Worm (Caenorhabditis elegans) whole organism, young adult: Measurements from ENCODE around the gene W03H9.1.
A peak's percentile ranks its signal among the peaks of the same experiment; 100 is the strongest.

ENCODE experiments used
- B0019.2 ChIP-seq: fragments of 200-800 bp; sonication (Bioruptor generic); conservative IDR thresholded peaks from 2 replicates; pipeline ENCODE4 v1.3.6; 2022; ENCODE audit warnings: missing genetic modification reagents, missing genetic modification characterization, missing compliant biosample characterization
- B0035.1 ChIP-seq: sonication (generic microtip); optimal IDR thresholded peaks from 2 replicates; lab custom pipeline; 2016; ENCODE audit warnings: missing genetic modification characterization, mild to moderate bottlenecking, missing compliant biosample characterization, missing genotype, missing genetic modification reagents
- F22D6.2 ChIP-seq: sonication (generic microtip); optimal IDR thresholded peaks from 2 replicates; lab custom pipeline; 2016; ENCODE audit warnings: mild to moderate bottlenecking, missing genetic modification characterization, missing compliant biosample characterization
- F33H1.4 ChIP-seq: fragments of 200-800 bp; sonication (Bioruptor generic); IDR thresholded peaks from 2 replicates; pipeline ENCODE4 v1.3.6; 2022; ENCODE audit warnings: missing genetic modification reagents, missing genetic modification characterization, missing compliant biosample characterization
- T26A5.8 ChIP-seq: sonication (generic microtip); optimal IDR thresholded peaks from 2 replicates; lab custom pipeline; 2016; ENCODE audit warnings: missing genetic modification characterization, missing compliant biosample characterization
- Y53G8AR.9 ChIP-seq: fragments of 200-800 bp; sonication (Bioruptor generic); conservative IDR thresholded peaks from 2 replicates; pipeline ENCODE4 v1.3.6; 2022; ENCODE audit warnings: missing genetic modification reagents, missing genetic modification characterization, missing compliant biosample characterization
- Y67H2A.10 ChIP-seq: fragments of 200-800 bp; sonication (Bioruptor generic); conservative IDR thresholded peaks from 2 replicates; pipeline ENCODE4 v1.3.6; 2022; ENCODE audit warnings: missing genetic modification reagents, missing genetic modification characterization, missing compliant biosample characterization
- Y95B8A.8 ChIP-seq: fragments of 200-800 bp; sonication (Bioruptor generic); IDR thresholded peaks from 2 replicates; pipeline ENCODE4 v1.3.6; 2022; ENCODE audit warnings: missing genetic modification reagents, missing genetic modification characterization, missing compliant biosample characterization
- ZK185.1 ChIP-seq: sonication (generic microtip); optimal IDR thresholded peaks from 2 replicates; lab custom pipeline; 2016; ENCODE audit warnings: mild to moderate bottlenecking, missing genetic modification characterization, missing compliant biosample characterization; ENCODE audit not compliant: poor library complexity, severe bottlenecking
- aptf-3 ChIP-seq: fragments of 200-800 bp; sonication (Bioruptor generic); IDR thresholded peaks from 2 replicates; pipeline ENCODE4 v1.3.6; 2022; ENCODE audit warnings: missing genetic modification characterization, missing compliant biosample characterization
- attf-5 ChIP-seq: fragments of 200-800 bp; sonication (Bioruptor generic); optimal IDR thresholded peaks from 2 replicates; lab custom pipeline; 2018; ENCODE audit warnings: mild to moderate bottlenecking, missing genetic modification characterization, missing compliant biosample characterization
- ccch-3 ChIP-seq: fragments of 200-800 bp; sonication (Bioruptor generic); optimal IDR thresholded peaks from 2 replicates; lab custom pipeline; 2018; ENCODE audit warnings: mild to moderate bottlenecking, missing genetic modification characterization, missing compliant biosample characterization
- cebp-1 ChIP-seq, 2 experiments: fragments of 200-800 bp in 1 of 2; sonication (Bioruptor generic) in 1 of 2; sonication (generic microtip) in 1 of 2; IDR thresholded peaks in 1 of 2; optimal IDR thresholded peaks in 1 of 2; 2 replicates each; pipeline versions ENCODE4 v1.3.6 to Lab custom; 2017 to 2022; ENCODE audit warnings: missing compliant biosample characterization in 2 of 2, missing genetic modification characterization in 2 of 2, mild to moderate bottlenecking in 1 of 2, missing genetic modification reagents in 1 of 2, moderate library complexity in 1 of 2
- cebp-2 ChIP-seq: fragments of 200-800 bp; sonication (Bioruptor generic); IDR thresholded peaks from 2 replicates; pipeline ENCODE4 v1.3.6; 2022; ENCODE audit warnings: missing genetic modification characterization, missing compliant biosample characterization
- ceh-27 ChIP-seq: fragments of 200-800 bp; sonication (Bioruptor generic); optimal IDR thresholded peaks from 2 replicates; lab custom pipeline; 2018; ENCODE audit warnings: mild to moderate bottlenecking, missing genetic modification characterization, moderate library complexity, missing compliant biosample characterization
- ceh-40 ChIP-seq: fragments of 200-800 bp; sonication (Bioruptor generic); IDR thresholded peaks from 2 replicates; pipeline ENCODE4 v1.3.6; 2022; ENCODE audit warnings: missing genetic modification characterization, missing compliant biosample characterization
- ceh-58 ChIP-seq: fragments of 200-800 bp; sonication (Bioruptor generic); IDR thresholded peaks from 2 replicates; pipeline ENCODE4 v1.3.6; 2022; ENCODE audit warnings: missing genetic modification characterization, missing compliant biosample characterization
- chd-7 ChIP-seq: sonication (generic microtip); optimal IDR thresholded peaks from 2 replicates; lab custom pipeline; 2016; ENCODE audit warnings: mild to moderate bottlenecking, missing genetic modification characterization, moderate library complexity, missing compliant biosample characterization
- egrh-3 ChIP-seq: fragments of 200-800 bp; sonication (Bioruptor generic); IDR thresholded peaks from 2 replicates; pipeline ENCODE4 v1.3.6; 2022; ENCODE audit warnings: missing genetic modification reagents, missing genetic modification characterization, missing compliant biosample characterization
- fkh-3 ChIP-seq: sonication (generic microtip); optimal IDR thresholded peaks from 2 replicates; lab custom pipeline; 2016; ENCODE audit warnings: mild to moderate bottlenecking, missing genetic modification characterization, missing compliant biosample characterization
- gei-17 ChIP-seq: fragments of 200-800 bp; sonication (Bioruptor generic); optimal IDR thresholded peaks from 2 replicates; lab custom pipeline; 2018; ENCODE audit warnings: mild to moderate bottlenecking, missing genetic modification characterization, missing compliant biosample characterization
- lin-35 ChIP-seq, 3 experiments: fragments of 150-350 bp in 2 of 3; sonication (generic microtip) in 1 of 3; optimal IDR thresholded peaks; 2 replicates each; lab custom pipeline; 2014 to 2018; ENCODE audit warnings: missing biosample characterization in 3 of 3, missing genetic modification characterization in 3 of 3, missing genetic modification reagents in 3 of 3
- lin-40 ChIP-seq: sonication (generic microtip); optimal IDR thresholded peaks from 2 replicates; lab custom pipeline; 2016; ENCODE audit warnings: missing genetic modification characterization, mild to moderate bottlenecking, missing compliant biosample characterization, missing genotype, missing genetic modification reagents
- madf-6 ChIP-seq: fragments of 200-800 bp; sonication (Bioruptor generic); IDR thresholded peaks from 2 replicates; pipeline ENCODE4 v1.3.6; 2022; ENCODE audit warnings: missing genetic modification reagents, missing genetic modification characterization, missing compliant biosample characterization
- madf-8 ChIP-seq: fragments of 200-800 bp; sonication (Bioruptor generic); conservative IDR thresholded peaks from 2 replicates; pipeline ENCODE4 v1.3.6; 2022; ENCODE audit warnings: missing genetic modification reagents, missing genetic modification characterization, missing compliant biosample characterization
- nhr-27 ChIP-seq: fragments of 200-800 bp; sonication (Bioruptor generic); optimal IDR thresholded peaks from 2 replicates; lab custom pipeline; 2018; ENCODE audit warnings: mild to moderate bottlenecking, missing genetic modification characterization, moderate library complexity, missing compliant biosample characterization
- sdz-38 ChIP-seq: sonication (generic microtip); optimal IDR thresholded peaks from 2 replicates; lab custom pipeline; 2016; ENCODE audit warnings: missing genotype, missing genetic modification characterization, missing compliant biosample characterization
- somi-1 ChIP-seq: fragments of 200-800 bp; sonication (Bioruptor generic); optimal IDR thresholded peaks from 2 replicates; lab custom pipeline; 2018; ENCODE audit warnings: mild to moderate bottlenecking, missing genetic modification characterization, missing compliant biosample characterization
- tlf-1 ChIP-seq: fragments of 200-800 bp; sonication (Bioruptor generic); optimal IDR thresholded peaks from 2 replicates; lab custom pipeline; 2018; ENCODE audit warnings: mild to moderate bottlenecking, missing genetic modification characterization, missing compliant biosample characterization
- unc-62 ChIP-seq: fragments of 150-350 bp; optimal IDR thresholded peaks from 2 replicates; lab custom pipeline; 2014; ENCODE audit warnings: missing biosample characterization, missing genetic modification reagents, missing genetic modification characterization
- zfh-2 ChIP-seq: fragments of 200-800 bp; sonication (Bioruptor generic); conservative IDR thresholded peaks from 2 replicates; pipeline ENCODE4 v1.3.6; 2022; ENCODE audit warnings: missing genetic modification reagents, missing genetic modification characterization, missing compliant biosample characterization
- ztf-6 ChIP-seq: fragments of 200-800 bp; sonication (Bioruptor generic); IDR thresholded peaks from 2 replicates; pipeline ENCODE4 v1.3.6; 2022; ENCODE audit warnings: missing genetic modification reagents, missing genetic modification characterization, missing compliant biosample characterization

The W03H9.1 gene

DNA sequence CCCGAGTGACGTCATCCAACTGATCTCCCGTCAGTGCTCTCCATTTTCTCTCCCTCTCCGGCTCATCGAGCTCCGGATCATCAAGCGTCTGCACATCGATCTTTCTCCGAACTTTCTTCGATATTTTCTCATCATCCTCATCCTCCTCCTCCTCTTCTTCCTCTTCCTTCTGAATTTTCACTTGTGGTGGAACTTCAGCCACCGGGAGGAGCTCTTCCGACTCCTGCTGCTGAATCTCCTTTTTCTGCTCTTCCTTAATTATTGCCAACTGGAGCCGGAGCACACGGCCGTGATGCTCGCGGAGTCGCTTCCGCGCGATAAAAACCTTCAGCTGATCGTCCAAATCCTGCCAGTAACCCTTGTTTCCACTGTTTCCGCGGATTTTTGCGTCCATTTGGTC lies 13.6 kb downstream of the W03H9.1 start:
- TF ChIP-seq cebp-1 (GFP tag; IDR thresholded peaks at IDR 0.05; lab: Robert Waterston, UW), result no peak
- no peak for TF ChIP-seq cebp-1 (tag; optimal IDR thresholded peaks at IDR 0.05; lab: Kevin White, UChicago)
- TF ChIP-seq ceh-58, result no peak
- TF ChIP-seq T26A5.8, result no peak
- peak; percentile 68 for TF ChIP-seq zfh-2 (GFP tag; lab: Robert Waterston, UW)
- TF ChIP-seq egrh-3 (GFP tag; lab: Robert Waterston, UW), result peak; percentile 24; the same call in 1 of the 2 replicates

DNA sequence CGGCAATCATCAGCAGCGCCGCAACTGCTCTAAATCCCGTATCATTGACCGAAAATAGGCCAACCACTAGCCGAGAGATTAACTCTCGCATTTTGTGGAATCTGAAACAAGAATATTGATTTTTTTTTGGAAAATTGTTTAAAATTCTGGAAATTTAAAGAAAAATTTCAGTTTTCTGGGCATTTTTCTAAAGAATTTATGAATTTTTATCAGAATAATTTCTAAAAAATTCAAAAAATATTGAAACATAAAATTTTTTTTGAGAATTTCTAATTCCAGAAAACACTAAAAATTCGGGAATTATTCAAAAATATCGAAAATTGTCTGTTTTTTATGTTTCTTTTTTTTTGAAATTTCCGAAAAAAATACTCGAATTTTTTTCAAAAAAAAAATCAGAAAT lies 17.2 kb downstream of the W03H9.1 start, which contains the start of gene algn-3:
Gene algn-3 (minus strand): TSS at position 101 of the 400 bp plus-strand sequence.
- TF ChIP-seq B0035.1 (tag; lab: Kevin White, UChicago) (no peak), ztf-6 (GFP tag; lab: Robert Waterston, UW) (no peak), F22D6.2 (tag; lab: Kevin White, UChicago) (no peak), gei-17 (GFP tag; lab: Kevin White, UChicago) (no peak), madf-6 (GFP tag; lab: Robert Waterston, UW) (no peak), ccch-3 (GFP tag; lab: Kevin White, UChicago) (no peak), chd-7 (tag; lab: Kevin White, UChicago) (no peak), sdz-38 (no peak), fkh-3 (tag; lab: Kevin White, UChicago) (no peak), ceh-40 (GFP tag; lab: Robert Waterston, UW) (no peak), lin-40 (tag; lab: Kevin White, UChicago) (no peak), cebp-2 (GFP tag; lab: Robert Waterston, UW) (no peak), Y67H2A.10 (GFP tag; lab: Robert Waterston, UW) (no peak), nhr-27 (tag; lab: Kevin White, UChicago) (no peak), Y53G8AR.9 (GFP tag; lab: Robert Waterston, UW) (no peak)

- TF ChIP-seq lin-40 (tag; lab: Kevin White, UChicago) (no peak), zfh-2 (GFP tag; lab: Robert Waterston, UW) (peak; percentile 73), ceh-27 (no peak)
- TF ChIP-seq, all 124 proteins: peak for 1
These were observed 20.7 kb downstream of the W03H9.1 start for ce11 chrII:14129191-14129590.

ce11 chrII:14126841-14127240 lies 23.1 kb downstream of the W03H9.1 start, which contains the start of gene K09E4.3:
TSS of gene K09E4.3 (minus strand) at chrII:14126941.
- 0 out of 2 replicates have a peak, but pooled peaks have one; percentile 27 for TF ChIP-seq zfh-2 (GFP tag; lab: Robert Waterston, UW)
- no peak for TF ChIP-seq F33H1.4 (GFP tag; lab: Robert Waterston, UW)

DNA sequence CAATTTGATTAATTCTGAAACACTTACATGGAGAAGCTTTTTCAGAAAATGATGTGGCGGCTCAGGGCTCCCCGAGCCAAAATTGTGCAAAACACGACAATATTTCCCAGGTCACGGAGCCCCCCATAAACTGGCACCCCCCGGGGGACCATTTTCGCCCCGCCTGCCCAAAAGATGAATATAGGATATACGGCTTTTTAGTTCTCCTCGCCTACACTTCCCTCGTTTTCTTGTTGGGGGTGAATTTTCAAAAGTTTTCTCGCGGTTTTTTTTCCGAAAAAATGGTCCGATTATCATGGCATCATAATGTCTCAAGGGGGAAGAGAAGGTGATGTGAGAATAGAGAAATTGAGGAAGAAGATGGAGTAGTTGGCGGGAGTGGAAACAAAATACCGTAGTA lies 27.9 kb downstream of the W03H9.1 start, which contains the start of gene K09E4.4:
Gene K09E4.4 (minus strand): TSS at position 101 of the 400 bp plus-strand sequence.
- TF ChIP-seq B0019.2 (GFP tag; lab: Robert Waterston, UW) (no peak), unc-62 (GFP tag; lab: Kevin White, UChicago) (no peak), lin-35 (GFP tag; optimal IDR thresholded peaks at IDR 0.05; lab: Kevin White, UChicago) (no peak), Y95B8A.8 (GFP tag; lab: Robert Waterston, UW) (no peak), tlf-1 (no peak), ceh-40 (GFP tag; lab: Robert Waterston, UW) (no peak), somi-1 (GFP tag; lab: Kevin White, UChicago) (no peak), ZK185.1 (tag; lab: Kevin White, UChicago) (no peak), attf-5 (GFP tag; lab: Kevin White, UChicago) (no peak), madf-8 (GFP tag; lab: Robert Waterston, UW) (no peak), aptf-3 (GFP tag; lab: Robert Waterston, UW) (no peak)
- TF ChIP-seq, all 124 proteins: peak for 0
